Worm (Caenorhabditis elegans) whole organism, L2 larva: ENCODE data around the gene spp-22.

Experiments used
- C34F6.9 ChIP-seq: fragments of 150-350 bp; optimal IDR thresholded peaks from 2 replicates; lab custom pipeline; 2014; ENCODE audit warnings: missing biosample characterization, missing genetic modification characterization
- F13H6.1 ChIP-seq: sonication (generic microtip); optimal IDR thresholded peaks from 2 replicates; lab custom pipeline; 2016; ENCODE audit warnings: missing genetic modification characterization, missing compliant biosample characterization
- R02D3.7 ChIP-seq: fragments of 150-350 bp; optimal IDR thresholded peaks from 2 replicates; lab custom pipeline; 2014; ENCODE audit warnings: missing biosample characterization, missing genetic modification characterization
- Y55F3AM.14 ChIP-seq: fragments of 200-800 bp; sonication (Bioruptor generic); optimal IDR thresholded peaks from 2 replicates; lab custom pipeline; 2018; ENCODE audit warnings: mild to moderate bottlenecking, missing genetic modification characterization, missing compliant biosample characterization
- ZK546.5 ChIP-seq: sonication (generic microtip); optimal IDR thresholded peaks from 2 replicates; lab custom pipeline; 2017; ENCODE audit warnings: missing biosample characterization, missing genetic modification characterization
- alr-1 ChIP-seq: fragments of 150-350 bp; optimal IDR thresholded peaks from 2 replicates; lab custom pipeline; 2014; ENCODE audit warnings: missing biosample characterization, missing genetic modification characterization
- aly-2 ChIP-seq: fragments of 150-350 bp; optimal IDR thresholded peaks from 2 replicates; lab custom pipeline; 2014; ENCODE audit warnings: missing biosample characterization, missing genetic modification characterization
- ama-1 ChIP-seq: fragments of 150-350 bp; optimal IDR thresholded peaks from 2 replicates; lab custom pipeline; 2018; ENCODE audit warnings: inconsistent platforms
- blmp-1 ChIP-seq: sonication (generic microtip); optimal IDR thresholded peaks from 2 replicates; lab custom pipeline; 2017; ENCODE audit warnings: missing genetic modification characterization, mild to moderate bottlenecking, missing compliant biosample characterization, antibody characterized with exemption, moderate library complexity; ENCODE audit not compliant: insufficient read depth
- ceh-16 ChIP-seq: fragments of 150-350 bp; optimal IDR thresholded peaks from 2 replicates; lab custom pipeline; 2014; ENCODE audit warnings: missing biosample characterization, missing genetic modification characterization
- ceh-82 ChIP-seq: fragments of 150-350 bp; optimal IDR thresholded peaks from 2 replicates; lab custom pipeline; 2014; ENCODE audit warnings: missing biosample characterization, missing genetic modification characterization
- crh-2 ChIP-seq: sonication (generic microtip); optimal IDR thresholded peaks from 2 replicates; lab custom pipeline; 2017; ENCODE audit warnings: missing biosample characterization, missing genetic modification characterization
- dmd-4 ChIP-seq: sonication (generic microtip); optimal IDR thresholded peaks from 2 replicates; lab custom pipeline; 2017; ENCODE audit warnings: missing biosample characterization, missing genetic modification characterization
- egl-27 ChIP-seq: sonication (generic microtip); optimal IDR thresholded peaks from 3 replicates; lab custom pipeline; 2017; ENCODE audit warnings: missing biosample characterization, missing genetic modification reagents, missing genetic modification characterization
- elt-1 ChIP-seq: fragments of 150-350 bp; optimal IDR thresholded peaks from 2 replicates; lab custom pipeline; 2014; ENCODE audit warnings: missing biosample characterization, missing genetic modification characterization
- elt-3 ChIP-seq: sonication (generic microtip); optimal IDR thresholded peaks from 2 replicates; lab custom pipeline; 2017; ENCODE audit warnings: missing biosample characterization, missing genetic modification characterization
- fos-1 ChIP-seq: fragments of 150-350 bp; optimal IDR thresholded peaks from 2 replicates; lab custom pipeline; 2014; ENCODE audit warnings: missing biosample characterization, missing genetic modification characterization
- gmeb-1 ChIP-seq: fragments of 150-350 bp; optimal IDR thresholded peaks from 2 replicates; lab custom pipeline; 2014; ENCODE audit warnings: missing biosample characterization, missing genetic modification characterization
- lin-11 ChIP-seq: fragments of 150-350 bp; sonication (generic microtip); optimal IDR thresholded peaks from 2 replicates; lab custom pipeline; 2014; ENCODE audit warnings: missing biosample characterization, missing genetic modification characterization, inconsistent platforms, mixed read lengths
- lin-13 ChIP-seq: fragments of 150-350 bp; optimal IDR thresholded peaks from 2 replicates; lab custom pipeline; 2014; ENCODE audit warnings: missing biosample characterization, missing genetic modification reagents, missing genetic modification characterization
- lin-39 ChIP-seq: fragments of 150-350 bp; optimal IDR thresholded peaks from 2 replicates; lab custom pipeline; 2014; ENCODE audit warnings: missing biosample characterization, missing genetic modification reagents, missing genetic modification characterization
- lsy-2 ChIP-seq, 2 experiments: fragments of 150-350 bp in 1 of 2; sonication (generic microtip) in 1 of 2; optimal IDR thresholded peaks; 2 replicates each; lab custom pipeline; 2014 to 2017; ENCODE audit warnings: missing biosample characterization in 2 of 2, missing genetic modification characterization in 2 of 2
- mab-5 ChIP-seq: fragments of 150-350 bp; optimal IDR thresholded peaks from 2 replicates; lab custom pipeline; 2014; ENCODE audit warnings: missing biosample characterization, missing genetic modification characterization
- mbf-1 ChIP-seq: sonication (generic microtip); optimal IDR thresholded peaks from 2 replicates; lab custom pipeline; 2017; ENCODE audit warnings: missing biosample characterization, missing genetic modification characterization
- mdl-1 ChIP-seq, 2 experiments: fragments of 150-350 bp in 1 of 2; sonication (generic microtip) in 1 of 2; optimal IDR thresholded peaks; 2 replicates each; lab custom pipeline; 2017; ENCODE audit warnings: missing biosample characterization in 2 of 2, missing genetic modification characterization in 2 of 2
- nhr-10 ChIP-seq: sonication (generic microtip); optimal IDR thresholded peaks from 2 replicates; lab custom pipeline; 2017; ENCODE audit warnings: missing biosample characterization, missing genetic modification characterization
- nhr-11 ChIP-seq: fragments of 150-350 bp; optimal IDR thresholded peaks from 2 replicates; lab custom pipeline; 2014; ENCODE audit warnings: missing biosample characterization, missing genetic modification characterization
- nhr-12 ChIP-seq: fragments of 150-350 bp; optimal IDR thresholded peaks from 2 replicates; lab custom pipeline; 2014; ENCODE audit warnings: missing biosample characterization, missing genetic modification characterization
- nhr-129 ChIP-seq: fragments of 150-350 bp; optimal IDR thresholded peaks from 2 replicates; lab custom pipeline; 2014; ENCODE audit warnings: missing biosample characterization, missing genetic modification characterization
- nhr-21 ChIP-seq: fragments of 150-350 bp; optimal IDR thresholded peaks from 2 replicates; lab custom pipeline; 2014; ENCODE audit warnings: missing biosample characterization, missing genetic modification characterization
- nhr-23 ChIP-seq: fragments of 150-350 bp; optimal IDR thresholded peaks from 2 replicates; lab custom pipeline; 2014; ENCODE audit warnings: missing biosample characterization, missing genetic modification reagents, missing genetic modification characterization
- nhr-237 ChIP-seq: fragments of 150-350 bp; optimal IDR thresholded peaks from 2 replicates; lab custom pipeline; 2014; ENCODE audit warnings: missing biosample characterization, missing genetic modification characterization
- nhr-25 ChIP-seq: fragments of 150-350 bp; sonication (generic microtip); optimal IDR thresholded peaks from 3 replicates; lab custom pipeline; 2014; ENCODE audit warnings: missing biosample characterization, missing genetic modification characterization
- nhr-6 ChIP-seq: fragments of 150-350 bp; optimal IDR thresholded peaks from 2 replicates; lab custom pipeline; 2014; ENCODE audit warnings: missing biosample characterization, missing genetic modification characterization
- nhr-77 ChIP-seq: fragments of 150-350 bp; optimal IDR thresholded peaks from 2 replicates; lab custom pipeline; 2014; ENCODE audit warnings: missing biosample characterization, missing genetic modification characterization
- peb-1 ChIP-seq: fragments of 150-350 bp; optimal IDR thresholded peaks from 2 replicates; lab custom pipeline; 2014; ENCODE audit warnings: missing biosample characterization, missing genetic modification characterization
- sem-4 ChIP-seq: fragments of 150-350 bp; optimal IDR thresholded peaks from 2 replicates; lab custom pipeline; 2014; ENCODE audit warnings: missing biosample characterization, missing genetic modification reagents, missing genetic modification characterization
- skn-1 ChIP-seq: sonication (generic microtip); optimal IDR thresholded peaks from 2 replicates; lab custom pipeline; 2017; ENCODE audit warnings: missing biosample characterization, missing genetic modification characterization
- sma-3 ChIP-seq: sonication (generic microtip); optimal IDR thresholded peaks from 2 replicates; lab custom pipeline; 2016; ENCODE audit warnings: missing genetic modification reagents, missing genetic modification characterization, missing compliant biosample characterization
- sma-9 ChIP-seq, 2 experiments: fragments of 150-350 bp in 1 of 2; sonication (generic microtip) in 1 of 2; optimal IDR thresholded peaks; 2 replicates each; lab custom pipeline; 2014 to 2016; ENCODE audit warnings: missing genetic modification characterization in 2 of 2, mild to moderate bottlenecking in 1 of 2, missing biosample characterization in 1 of 2, missing compliant biosample characterization in 1 of 2, missing genetic modification reagents in 1 of 2, moderate library complexity in 1 of 2
- snpc-4 ChIP-seq: fragments of 150-350 bp; optimal IDR thresholded peaks from 2 replicates; lab custom pipeline; 2014; ENCODE audit warnings: missing biosample characterization, missing genetic modification characterization
- unc-39 ChIP-seq: fragments of 150-350 bp; optimal IDR thresholded peaks from 2 replicates; lab custom pipeline; 2014; ENCODE audit warnings: missing biosample characterization, missing genetic modification characterization
- unc-55 ChIP-seq: fragments of 150-350 bp; sonication (generic microtip); optimal IDR thresholded peaks from 3 replicates; lab custom pipeline; 2014; ENCODE audit warnings: missing biosample characterization, missing genetic modification reagents, missing genetic modification characterization
- unc-62 ChIP-seq: fragments of 150-350 bp; optimal IDR thresholded peaks from 2 replicates; lab custom pipeline; 2014; ENCODE audit warnings: missing biosample characterization, missing genetic modification reagents, missing genetic modification characterization
- zag-1 ChIP-seq: fragments of 150-350 bp; optimal IDR thresholded peaks from 2 replicates; lab custom pipeline; 2014; ENCODE audit warnings: missing biosample characterization, missing genetic modification characterization
- ztf-1 ChIP-seq: fragments of 200-800 bp; sonication (Bioruptor generic); conservative IDR thresholded peaks from 2 replicates; pipeline ENCODE4 v1.3.6; 2022; ENCODE audit warnings: missing genetic modification characterization, missing compliant biosample characterization
- ztf-11 ChIP-seq: sonication (generic microtip); optimal IDR thresholded peaks from 2 replicates; lab custom pipeline; 2017; ENCODE audit warnings: missing biosample characterization, missing genetic modification characterization
- ztf-4 ChIP-seq: fragments of 150-350 bp; optimal IDR thresholded peaks from 2 replicates; lab custom pipeline; 2014; ENCODE audit warnings: missing biosample characterization, missing genetic modification characterization

The spp-22 gene

ce11 chrX:7181627-7182026 lies 29.9 kb upstream of the spp-22 start:
- TF ChIP-seq R02D3.7 (tag; lab: Kevin White, UChicago) (peak; percentile 54), ztf-4 (tag; lab: Kevin White, UChicago) (peak; percentile 55), nhr-129 (tag; lab: Kevin White, UChicago) (peak; percentile 97), unc-55 (GFP tag; lab: Kevin White, UChicago) (no peak), sma-9 (GFP tag; optimal IDR thresholded peaks at IDR 0.05; lab: Kevin White, UChicago) (peak; percentile 78), sma-9 (tag; optimal IDR thresholded peaks at IDR 0.05; lab: Kevin White, UChicago) (no peak), lin-39 (tag; lab: Kevin White, UChicago) (no peak), ceh-16 (tag; lab: Kevin White, UChicago) (peak; percentile 80), ama-1 (lab: Kevin White, UChicago) (no peak), sem-4 (tag; lab: Kevin White, UChicago) (peak; percentile 75), aly-2 (tag; lab: Kevin White, UChicago) (no peak), nhr-21 (tag; lab: Kevin White, UChicago) (peak; percentile 99), sma-3 (GFP tag; lab: Kevin White, UChicago) (peak; percentile 99), mbf-1 (peak; percentile 55), ztf-11 (no peak), lin-11 (tag; lab: Kevin White, UChicago) (no peak), nhr-11 (no peak), nhr-23 (tag; lab: Kevin White, UChicago) (no peak), crh-2 (tag; lab: Kevin White, UChicago) (peak; percentile 96), elt-3 (no peak), blmp-1 (tag; lab: Kevin White, UChicago) (peak; percentile 61), nhr-6 (tag; lab: Kevin White, UChicago) (peak; percentile 95), peb-1 (tag; lab: Kevin White, UChicago) (no peak), mab-5 (tag; lab: Kevin White, UChicago) (peak; percentile 25), zag-1 (tag; lab: Kevin White, UChicago) (no peak), dmd-4 (tag; lab: Kevin White, UChicago) (peak; percentile 33), unc-39 (tag; lab: Kevin White, UChicago) (no peak), elt-1 (no peak), ceh-82 (tag; lab: Kevin White, UChicago) (peak; percentile 38), fos-1 (tag; lab: Kevin White, UChicago) (peak; percentile 96), egl-27 (tag; lab: Kevin White, UChicago) (peak; percentile 81), lsy-2 (tag; optimal IDR thresholded peaks at IDR 0.05; lab: Kevin White, UChicago) (peak; percentile 60 to 86), Y55F3AM.14 (GFP tag; lab: Kevin White, UChicago) (peak; percentile 38), skn-1 (peak; percentile 22), nhr-25 (tag; lab: Kevin White, UChicago) (peak; percentile 96), nhr-12 (no peak), ztf-1 (GFP tag; lab: Robert Waterston, UW) (no peak), mdl-1 (tag; optimal IDR thresholded peaks at IDR 0.05; lab: Kevin White, UChicago) (peak in 1 of 2 experiments; percentile 21), ZK546.5 (tag; lab: Kevin White, UChicago) (no peak), gmeb-1 (tag; lab: Kevin White, UChicago) (peak; percentile 92), nhr-237 (tag; lab: Kevin White, UChicago) (peak; percentile 83), snpc-4 (tag; lab: Kevin White, UChicago) (peak; percentile 20), nhr-77 (peak; percentile 89), C34F6.9 (peak; percentile 35), F13H6.1 (peak; percentile 91), alr-1 (tag; lab: Kevin White, UChicago) (no peak), unc-62 (GFP tag; lab: Kevin White, UChicago) (peak; percentile 14), lin-13 (GFP tag; lab: Kevin White, UChicago) (peak; percentile 82), nhr-10 (peak; percentile 83)
